Fruit fly (Drosophila melanogaster): ENCODE results near the gene up.
A peak's percentile ranks its signal among the peaks of the same experiment; 100 is the strongest.

The up gene

dm6 chrX:13639998-13640691 lies 37.8 kb upstream of the up start (continued):
- TF ChIP-seq CG33213 (GFP tag; optimal IDR thresholded peaks at IDR 0.05) (peak; percentile 99), dm (GFP tag; optimal IDR thresholded peaks at IDR 0.05) (peak; percentile 97), CG43689 (GFP tag; IDR thresholded peaks at IDR 0.05) (peak; percentile 98), exex (tag; optimal IDR thresholded peaks at IDR 0.05) (peak; percentile 96), CG13296 (GFP tag; optimal IDR thresholded peaks at IDR 0.05) (peak; percentile 99), CG18764 (GFP tag; optimal IDR thresholded peaks at IDR 0.05) (peak; percentile 98), yki (optimal IDR thresholded peaks at IDR 0.05) (no peak), CG15269 (tag; optimal IDR thresholded peaks at IDR 0.05) (peak; percentile 99), CG3995 (GFP tag; optimal IDR thresholded peaks at IDR 0.05) (peak; percentile 80), Hr3 (GFP tag; optimal IDR thresholded peaks at IDR 0.05) (peak; percentile 97), CG13775 (GFP tag; optimal IDR thresholded peaks at IDR 0.05) (peak; percentile 95), Lim3 (GFP tag; IDR thresholded peaks at IDR 0.05) (peak; percentile 97), Pdp1 (GFP tag; optimal IDR thresholded peaks at IDR 0.05) (peak; percentile 98 to 99), twi (tag; optimal IDR thresholded peaks at IDR 0.05) (peak; percentile 96), slbo (GFP tag; IDR thresholded peaks at IDR 0.05) (peak; percentile 99), Spps (tag; optimal IDR thresholded peaks at IDR 0.05) (peak; percentile 97), CG9797 (GFP tag; optimal IDR thresholded peaks at IDR 0.05) (peak; percentile 58), CG8359 (GFP tag; optimal IDR thresholded peaks at IDR 0.05; ENCODE audit: borderline replicate concordance) (peak; percentile 93), CG14667 (GFP tag; IDR thresholded peaks at IDR 0.05) (peak; percentile 98), CG18262 (tag; optimal IDR thresholded peaks at IDR 0.05) (peak; percentile 99), maf-S (GFP tag; optimal IDR thresholded peaks at IDR 0.05) (peak; percentile 98), Dip3 (GFP tag; optimal IDR thresholded peaks at IDR 0.05) (peak; percentile 98), hb (GFP tag; IDR thresholded peaks at IDR 0.05; ENCODE audit: partially characterized antibody) (peak; percentile 78; the same call in 1 of the 3 replicates), CG31224 (GFP tag; IDR thresholded peaks at IDR 0.05) (peak; percentile 96), vvl (GFP tag; IDR thresholded peaks at IDR 0.05) (peak; percentile 100), wdn (GFP tag; IDR thresholded peaks at IDR 0.05) (peak; percentile 98), CG2889 (GFP tag; IDR thresholded peaks at IDR 0.05) (peak; percentile 97), Dref (GFP tag; IDR thresholded peaks at IDR 0.05) (no peak), eve (GFP tag; optimal IDR thresholded peaks at IDR 0.05) (peak in 1 of 2 experiments; percentile 100), Kr (GFP tag; optimal IDR thresholded peaks at IDR 0.05) (peak; percentile 49), ems (GFP tag; optimal IDR thresholded peaks at IDR 0.05) (peak; percentile 99), BtbVII (GFP tag; optimal IDR thresholded peaks at IDR 0.05) (peak; percentile 98), CG1603 (tag; optimal IDR thresholded peaks at IDR 0.05) (peak; percentile 99), CG18619 (GFP tag; optimal IDR thresholded peaks at IDR 0.05) (peak; percentile 97), CG6175 (GFP tag; IDR thresholded peaks at IDR 0.05) (peak; percentile 97), CG31365 (tag; optimal IDR thresholded peaks at IDR 0.05) (peak; percentile 94), CG7839 (tag; optimal IDR thresholded peaks at IDR 0.05) (peak; percentile 99), Dll (GFP tag; IDR thresholded peaks at IDR 0.05; ENCODE audit: partially characterized antibody) (peak; percentile 59; the same call in 3 of the 4 replicates), HLH3B (GFP tag; IDR thresholded peaks at IDR 0.05) (peak; percentile 99), CG8924 (tag; optimal IDR thresholded peaks at IDR 0.05) (peak; percentile 99), E2f1 (GFP tag; IDR thresholded peaks at IDR 0.05) (peak; percentile 99), Six4 (GFP tag; optimal IDR thresholded peaks at IDR 0.05) (peak; percentile 98), ac (GFP tag; optimal IDR thresholded peaks at IDR 0.05) (peak; percentile 85), vfl (GFP tag; optimal IDR thresholded peaks at IDR 0.05) (peak; percentile 97), ttk (GFP tag; IDR thresholded peaks at IDR 0.05) (peak; percentile 99), Awh (GFP tag; IDR thresholded peaks at IDR 0.05) (peak; percentile 99), bigmax (GFP tag; optimal IDR thresholded peaks at IDR 0.05) (peak; percentile 77), NC2α (GFP tag; optimal IDR thresholded peaks at IDR 0.05) (peak; percentile 98), Eip74EF (GFP tag; optimal IDR thresholded peaks at IDR 0.05) (peak in 1 of 2 experiments; percentile 98), CG1602 (GFP tag; optimal IDR thresholded peaks at IDR 0.05) (peak; percentile 98)
